Worm (Caenorhabditis elegans): ENCODE data around the gene pitr-5.

DNA sequence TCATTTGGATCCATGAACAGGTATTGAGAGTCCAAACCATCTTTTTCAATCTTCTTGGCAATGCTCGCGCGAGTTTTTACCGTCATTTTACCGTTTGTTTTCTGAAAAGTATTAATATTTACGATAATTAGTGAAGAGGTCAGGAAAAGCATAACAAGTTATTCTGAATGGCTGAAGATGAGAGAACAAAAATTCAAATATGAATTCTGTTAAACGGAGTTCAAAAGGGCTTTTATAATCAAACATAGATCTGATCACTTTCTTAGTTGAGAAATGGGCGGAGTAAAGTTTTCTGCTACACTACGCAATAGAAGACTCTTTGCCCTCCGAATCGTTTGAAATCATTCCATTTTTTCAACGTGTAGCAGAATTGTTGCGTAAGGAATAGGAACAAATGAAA lies 31.6 kb upstream of the pitr-5 start, which contains the start of gene fat-7:
- TF ChIP-seq him-1 (tag; optimal IDR thresholded peaks at IDR 0.05) (no peak), dao-5 (tag; optimal IDR thresholded peaks at IDR 0.05) (no peak)

Measured in whole organism, L4/young adult.